Worm (Caenorhabditis elegans): ENCODE measurements around the gene coel-1.

DNA sequence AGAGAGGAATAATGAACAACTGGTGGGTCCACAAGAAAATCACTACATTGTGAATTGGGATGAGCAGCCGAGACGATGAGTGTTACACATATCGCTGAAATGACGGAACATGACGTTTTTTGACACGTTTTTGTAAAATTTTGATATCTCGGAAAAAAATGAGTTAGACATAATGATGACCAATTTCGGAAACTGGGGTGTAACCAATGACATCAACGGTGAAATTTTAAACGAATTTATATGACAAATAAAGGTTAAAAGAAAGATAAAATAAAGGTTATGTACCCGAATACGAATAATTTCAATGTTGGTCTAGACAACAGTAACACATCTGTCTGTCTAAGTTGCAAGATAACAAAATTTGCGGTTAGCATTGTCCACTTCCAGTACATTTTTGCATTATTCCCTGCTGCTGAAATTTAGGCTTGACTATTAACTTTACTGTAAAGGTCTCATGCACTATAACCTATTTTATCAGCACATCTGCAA lies 13.9 kb downstream of the coel-1 start, which contains the start of the genes twk-28 and ets-9:
- no peak for TF ChIP-seq ztf-18 (tag; optimal IDR thresholded peaks at IDR 0.05)
- TF ChIP-seq sdz-38 (tag; optimal IDR thresholded peaks at IDR 0.05): no peak
- no peak for TF ChIP-seq mxl-1 (tag; optimal IDR thresholded peaks at IDR 0.05)
- TF ChIP-seq F10E7.11 (tag; optimal IDR thresholded peaks at IDR 0.05): no peak
- no peak for TF ChIP-seq atf-7 (tag; optimal IDR thresholded peaks at IDR 0.05)
- no peak for TF ChIP-seq gei-17 (GFP tag; optimal IDR thresholded peaks at IDR 0.05)
- no peak for TF ChIP-seq ceh-58 (GFP tag; IDR thresholded peaks at IDR 0.05)
- TF ChIP-seq F37B4.10 (GFP tag; IDR thresholded peaks at IDR 0.05): no peak
- no peak for TF ChIP-seq mel-28 (tag; optimal IDR thresholded peaks at IDR 0.05; ENCODE audit: borderline replicate concordance)

Data from whole organism, young adult.